Fruit fly (Drosophila melanogaster) whole organism, prepupa: ENCODE results near the gene plum.

Source experiments
- Blimp-1 ChIP-seq: fragments of 200-800 bp; sonication (Bioruptor generic); optimal IDR thresholded peaks from 3 replicates; lab custom pipeline; 2017; ENCODE audit warnings: missing biosample characterization, missing genetic modification characterization, mild to moderate bottlenecking, moderate library complexity, missing genetic modification reagents
- CG10631 ChIP-seq: fragments of 200-800 bp; sonication (Bioruptor generic); optimal IDR thresholded peaks from 2 replicates; lab custom pipeline; 2016; ENCODE audit warnings: missing biosample characterization, missing genetic modification characterization
- CG10669 ChIP-seq: fragments of 200-800 bp; sonication (Bioruptor generic); optimal IDR thresholded peaks from 3 replicates; lab custom pipeline; 2018; ENCODE audit warnings: missing biosample characterization, mild to moderate bottlenecking, missing genetic modification characterization, moderate library complexity
- CG15336 ChIP-seq: fragments of 200-800 bp; sonication (Bioruptor generic); IDR thresholded peaks from 2 replicates; pipeline ENCODE4 v1.3.6; 2022; ENCODE audit warnings: missing biosample characterization, missing genetic modification characterization
- CG1621 ChIP-seq: fragments of 200-800 bp; sonication (Bioruptor generic); optimal IDR thresholded peaks from 3 replicates; lab custom pipeline; 2018; ENCODE audit warnings: missing biosample characterization, mild to moderate bottlenecking, missing genetic modification characterization
- CG16779 ChIP-seq: fragments of 200-800 bp; sonication (Bioruptor generic); optimal IDR thresholded peaks from 3 replicates; lab custom pipeline; 2017; ENCODE audit warnings: missing biosample characterization, mild to moderate bottlenecking, missing genetic modification characterization
- CG3032 ChIP-seq: fragments of 200-800 bp; optimal IDR thresholded peaks from 2 replicates; lab custom pipeline; 2019; ENCODE audit warnings: missing biosample characterization, mild to moderate bottlenecking, missing genetic modification characterization, moderate library complexity
- CG31627 ChIP-seq: fragments of 200-800 bp; sonication (Bioruptor generic); optimal IDR thresholded peaks from 3 replicates; lab custom pipeline; 2016; ENCODE audit warnings: missing biosample characterization, missing genetic modification characterization
- CG32006 ChIP-seq: fragments of 200-800 bp; sonication (Bioruptor generic); optimal IDR thresholded peaks from 3 replicates; lab custom pipeline; 2017; ENCODE audit warnings: missing biosample characterization, mild to moderate bottlenecking, missing genetic modification characterization
- CG3919 ChIP-seq: fragments of 200-800 bp; sonication (Bioruptor generic); optimal IDR thresholded peaks from 3 replicates; lab custom pipeline; 2016; ENCODE audit warnings: missing biosample characterization, missing genetic modification characterization
- CG4318 ChIP-seq: fragments of 200-800 bp; sonication (Bioruptor generic); optimal IDR thresholded peaks from 3 replicates; lab custom pipeline; 2017; ENCODE audit warnings: missing biosample characterization, mild to moderate bottlenecking, missing genetic modification characterization
- CG6276 ChIP-seq: fragments of 200-800 bp; sonication (Bioruptor generic); optimal IDR thresholded peaks from 2 replicates; lab custom pipeline; 2017; ENCODE audit warnings: missing biosample characterization, mild to moderate bottlenecking, missing genetic modification characterization
- CG6792 ChIP-seq: fragments of 200-800 bp; sonication (Bioruptor generic); optimal IDR thresholded peaks from 3 replicates; lab custom pipeline; 2016; ENCODE audit warnings: missing biosample characterization, missing genetic modification characterization
- CG6808 ChIP-seq: fragments of 200-800 bp; sonication (Bioruptor generic); optimal IDR thresholded peaks from 3 replicates; lab custom pipeline; 2017; ENCODE audit warnings: missing biosample characterization, missing genetic modification characterization, mild to moderate bottlenecking, moderate library complexity, missing genetic modification reagents
- CG6854 ChIP-seq: fragments of 200-800 bp; sonication (Bioruptor generic); optimal IDR thresholded peaks from 2 replicates; lab custom pipeline; 2017; ENCODE audit warnings: missing biosample characterization, mild to moderate bottlenecking, missing genetic modification characterization
- CG7368 ChIP-seq: fragments of 200-800 bp; sonication (Bioruptor generic); optimal IDR thresholded peaks from 3 replicates; lab custom pipeline; 2016; ENCODE audit warnings: missing biosample characterization, missing genetic modification characterization
- CG8119 ChIP-seq: fragments of 200-800 bp; sonication (Bioruptor generic); IDR thresholded peaks from 3 replicates; pipeline ENCODE4 v1.3.6; 2022; ENCODE audit warnings: missing biosample characterization, missing genetic modification characterization
- CG8319 ChIP-seq: fragments of 200-800 bp; sonication (Bioruptor generic); optimal IDR thresholded peaks from 3 replicates; lab custom pipeline; 2016; ENCODE audit warnings: missing biosample characterization, missing genetic modification characterization
- CG8632 ChIP-seq: fragments of 200-800 bp; sonication (Bioruptor generic); optimal IDR thresholded peaks from 3 replicates; lab custom pipeline; 2016; ENCODE audit warnings: missing biosample characterization, missing genetic modification characterization
- CG9139 ChIP-seq: fragments of 200-800 bp; sonication (Bioruptor generic); optimal IDR thresholded peaks from 3 replicates; lab custom pipeline; 2017; ENCODE audit warnings: missing biosample characterization, mild to moderate bottlenecking, missing genetic modification characterization
- Eip78C ChIP-seq: fragments of 200-800 bp; sonication (Bioruptor generic); peaks from one replicate; lab custom pipeline; 2016; ENCODE audit warnings: missing biosample characterization, missing genetic modification characterization
- Eip93F ChIP-seq: fragments of 200-800 bp; sonication (Bioruptor generic); optimal IDR thresholded peaks from 2 replicates; lab custom pipeline; 2016; ENCODE audit warnings: missing biosample characterization, mild to moderate bottlenecking, missing genetic modification characterization
- Ets21C ChIP-seq: fragments of 200-800 bp; sonication (Bioruptor generic); optimal IDR thresholded peaks from 3 replicates; lab custom pipeline; 2016; ENCODE audit warnings: missing biosample characterization, missing genetic modification characterization
- Gug ChIP-seq: fragments of 200-800 bp; sonication (Bioruptor generic); IDR thresholded peaks from 2 replicates; pipeline ENCODE4 v1.3.6; 2022; ENCODE audit warnings: missing biosample characterization, missing genetic modification characterization
- Hr38 ChIP-seq: sonication (Bioruptor generic); optimal IDR thresholded peaks from 2 replicates; lab custom pipeline; 2016; ENCODE audit warnings: missing biosample characterization, missing genetic modification characterization
- Hr39 ChIP-seq: fragments of 200-800 bp; sonication (Bioruptor generic); optimal IDR thresholded peaks from 2 replicates; lab custom pipeline; 2016; ENCODE audit warnings: missing biosample characterization, missing genetic modification characterization
- Hr4 ChIP-seq: fragments of 200-800 bp; sonication (Bioruptor generic); optimal IDR thresholded peaks from 3 replicates; lab custom pipeline; 2016; ENCODE audit warnings: missing biosample characterization, missing genetic modification characterization
- Lpt ChIP-seq: fragments of 200-800 bp; sonication (Bioruptor generic); optimal IDR thresholded peaks from 3 replicates; lab custom pipeline; 2016; ENCODE audit warnings: missing biosample characterization, missing genetic modification characterization
- Met ChIP-seq: fragments of 200-800 bp; sonication (Bioruptor generic); optimal IDR thresholded peaks from 3 replicates; lab custom pipeline; 2016; ENCODE audit warnings: missing biosample characterization, missing genetic modification characterization
- OdsH ChIP-seq: fragments of 200-800 bp; sonication (Bioruptor generic); optimal IDR thresholded peaks from 3 replicates; lab custom pipeline; 2016; ENCODE audit warnings: missing biosample characterization, missing genetic modification characterization
- Sox102F ChIP-seq: fragments of 200-800 bp; sonication (Bioruptor generic); optimal IDR thresholded peaks from 2 replicates; lab custom pipeline; 2016; ENCODE audit warnings: missing biosample characterization, mild to moderate bottlenecking, missing genetic modification characterization
- Sox14 ChIP-seq: fragments of 200-800 bp; sonication (Bioruptor generic); optimal IDR thresholded peaks from 3 replicates; lab custom pipeline; 2016; ENCODE audit warnings: missing biosample characterization, missing genetic modification characterization
- Sox15 ChIP-seq: fragments of 200-800 bp; sonication (Bioruptor generic); optimal IDR thresholded peaks from 3 replicates; lab custom pipeline; 2016; ENCODE audit warnings: missing biosample characterization, missing genetic modification characterization
- achi ChIP-seq: fragments of 200-800 bp; sonication (Bioruptor generic); optimal IDR thresholded peaks from 3 replicates; lab custom pipeline; 2016; ENCODE audit warnings: missing biosample characterization, missing genetic modification characterization
- cyc ChIP-seq: fragments of 200-800 bp; sonication (Bioruptor generic); optimal IDR thresholded peaks from 3 replicates; lab custom pipeline; 2016; ENCODE audit warnings: missing biosample characterization, missing genetic modification characterization
- dac ChIP-seq: fragments of 200-800 bp; sonication (Bioruptor generic); optimal IDR thresholded peaks from 2 replicates; lab custom pipeline; 2017; ENCODE audit warnings: missing biosample characterization, mild to moderate bottlenecking, missing genetic modification characterization
- dsx ChIP-seq: fragments of 200-800 bp; optimal IDR thresholded peaks from 3 replicates; lab custom pipeline; 2019; ENCODE audit warnings: missing biosample characterization, mild to moderate bottlenecking, missing genetic modification characterization, moderate library complexity; ENCODE audit not compliant: poor library complexity, severe bottlenecking
- eg ChIP-seq: fragments of 200-800 bp; sonication (Bioruptor generic); IDR thresholded peaks from 3 replicates; pipeline ENCODE4 v1.3.6; 2022; ENCODE audit warnings: missing biosample characterization, missing genetic modification characterization
- esn ChIP-seq: fragments of 200-800 bp; sonication (Bioruptor generic); optimal IDR thresholded peaks from 2 replicates; lab custom pipeline; 2016; ENCODE audit warnings: missing biosample characterization, mild to moderate bottlenecking, missing genetic modification characterization, moderate library complexity
- fd59A ChIP-seq: fragments of 200-800 bp; sonication (Bioruptor generic); optimal IDR thresholded peaks from 2 replicates; lab custom pipeline; 2017; ENCODE audit warnings: missing biosample characterization, mild to moderate bottlenecking, missing genetic modification characterization, missing genetic modification reagents
- fd85E ChIP-seq: fragments of 200-800 bp; sonication (Bioruptor generic); optimal IDR thresholded peaks from 3 replicates; lab custom pipeline; 2016; ENCODE audit warnings: missing biosample characterization, missing genetic modification characterization
- fkh ChIP-seq: fragments of 200-800 bp; sonication (Bioruptor generic); optimal IDR thresholded peaks from 3 replicates; lab custom pipeline; 2017; ENCODE audit warnings: missing biosample characterization, mild to moderate bottlenecking, missing genetic modification characterization, moderate library complexity
- lz ChIP-seq: fragments of 200-800 bp; sonication (Bioruptor generic); optimal IDR thresholded peaks from 3 replicates; lab custom pipeline; 2016; ENCODE audit warnings: missing biosample characterization, missing genetic modification characterization
- net ChIP-seq: fragments of 200-800 bp; sonication (Bioruptor generic); optimal IDR thresholded peaks from 3 replicates; lab custom pipeline; 2016; ENCODE audit warnings: missing biosample characterization, missing genetic modification characterization
- pdm3 ChIP-seq: fragments of 200-800 bp; sonication (Bioruptor generic); optimal IDR thresholded peaks from 3 replicates; lab custom pipeline; 2016; ENCODE audit warnings: missing biosample characterization, missing genetic modification characterization
- spab ChIP-seq: fragments of 200-800 bp; sonication (Bioruptor generic); optimal IDR thresholded peaks from 2 replicates; lab custom pipeline; 2017; ENCODE audit warnings: missing biosample characterization, mild to moderate bottlenecking, missing genetic modification characterization, missing genetic modification reagents
- ss ChIP-seq, 2 experiments: fragments of 200-800 bp; sonication (Bioruptor generic); optimal IDR thresholded peaks; 2 replicates in 1 of 2; 3 replicates in 1 of 2; lab custom pipeline; 2017 to 2018; ENCODE audit warnings: mild to moderate bottlenecking in 2 of 2, missing biosample characterization in 2 of 2, missing genetic modification characterization in 2 of 2, moderate library complexity in 1 of 2
- svp ChIP-seq: fragments of 200-800 bp; sonication (Bioruptor generic); peaks from one replicate; lab custom pipeline; 2016; ENCODE audit warnings: missing biosample characterization, missing genetic modification characterization
- vri ChIP-seq: fragments of 200-800 bp; sonication (Bioruptor generic); optimal IDR thresholded peaks from 3 replicates; lab custom pipeline; 2016; ENCODE audit warnings: missing biosample characterization, mild to moderate bottlenecking, missing genetic modification characterization

The plum gene

dm6 chr3R:26484511-26484910 is 50.5 kb downstream of the plum start (continued):
- TF ChIP-seq CG7368 (peak; percentile 23), OdsH (peak; percentile 55), CG6808 (GFP tag; lab: Kevin White, UChicago) (peak; percentile 13), CG6854 (GFP tag; lab: Kevin White, UChicago) (no peak), CG8119 (GFP tag; lab: Robert Waterston, UW) (peak; percentile 34; the same call in 1 of the 3 replicates), CG6276 (GFP tag; lab: Kevin White, UChicago) (peak; percentile 8), CG32006 (GFP tag; lab: Kevin White, UChicago) (peak; percentile 50), CG1621 (tag; lab: Kevin White, UChicago) (no peak), net (peak; percentile 33), CG10669 (peak; percentile 12), CG9139 (GFP tag; lab: Kevin White, UChicago) (no peak), Ets21C (GFP tag; lab: Kevin White, UChicago) (no peak), Hr4 (peak; percentile 40)
- TF ChIP-seq, all 60 proteins: peak for 39

dm6 chr3R:26483657-26484056 is 51.4 kb downstream of the plum start:
- peak; percentile 33 for TF ChIP-seq CG10631 (GFP tag; lab: Kevin White, UChicago)
- no peak for TF ChIP-seq CG9139 (GFP tag; lab: Kevin White, UChicago)
- TF ChIP-seq fd59A (GFP tag; lab: Kevin White, UChicago) = no peak
- TF ChIP-seq Ets21C (GFP tag; lab: Kevin White, UChicago) = no peak
- TF ChIP-seq CG3919 (GFP tag; lab: Kevin White, UChicago) = peak; percentile 43
- TF ChIP-seq Eip93F (GFP tag; lab: Kevin White, UChicago) = no peak
- TF ChIP-seq CG32006 (GFP tag; lab: Kevin White, UChicago) = peak; percentile 39
- peak; percentile 50 for TF ChIP-seq esn (GFP tag; lab: Kevin White, UChicago)
- peak; percentile 14 for TF ChIP-seq CG6792 (GFP tag; lab: Kevin White, UChicago)
- no peak for TF ChIP-seq eg (GFP tag; lab: Robert Waterston, UW)
- TF ChIP-seq achi (GFP tag; lab: Kevin White, UChicago) = peak; percentile 28
- TF ChIP-seq Gug = peak; percentile 50
- TF ChIP-seq Hr4 = peak; percentile 37
- TF ChIP-seq fd85E (GFP tag; lab: Kevin White, UChicago) = no peak
- peak; percentile 58 for TF ChIP-seq Met (GFP tag; lab: Kevin White, UChicago)
- peak; percentile 67 for TF ChIP-seq Eip78C (GFP tag; lab: Kevin White, UChicago)
- TF ChIP-seq fkh (GFP tag; lab: Kevin White, UChicago) = no peak
- no peak for TF ChIP-seq CG4318 (GFP tag; lab: Kevin White, UChicago)
- peak; percentile 31 for TF ChIP-seq OdsH
- no peak for TF ChIP-seq dac (GFP tag; lab: Kevin White, UChicago)
- no peak for TF ChIP-seq spab (GFP tag; lab: Kevin White, UChicago)
- TF ChIP-seq Blimp-1 (GFP tag; lab: Kevin White, UChicago) = no peak
- no peak for TF ChIP-seq CG1621 (tag; lab: Kevin White, UChicago)
- peak; percentile 5 for TF ChIP-seq Sox14 (GFP tag; lab: Kevin White, UChicago)
- TF ChIP-seq Sox102F (GFP tag; lab: Kevin White, UChicago) = peak; percentile 39
- peak; percentile 37 for TF ChIP-seq CG6276 (GFP tag; lab: Kevin White, UChicago)
- TF ChIP-seq Sox15 = no peak
- TF ChIP-seq lz (GFP tag; lab: Kevin White, UChicago) = peak; percentile 33
- peak in 1 of 2 experiments; percentile 3 for TF ChIP-seq ss (GFP tag; optimal IDR thresholded peaks at IDR 0.05; lab: Kevin White, UChicago)
- TF ChIP-seq pdm3 (GFP tag; lab: Kevin White, UChicago) = peak; percentile 36
- no peak for TF ChIP-seq CG3032
- TF ChIP-seq dsx (GFP tag; lab: Kevin White, UChicago) = peak; percentile 77
- peak; percentile 41 for TF ChIP-seq cyc (GFP tag; lab: Kevin White, UChicago)
- no peak for TF ChIP-seq vri (GFP tag; lab: Kevin White, UChicago)
- no peak for TF ChIP-seq CG8319
- TF ChIP-seq CG6854 (GFP tag; lab: Kevin White, UChicago) = no peak
- peak; percentile 73 for TF ChIP-seq svp (GFP tag; lab: Kevin White, UChicago)
- TF ChIP-seq CG16779 (tag; lab: Kevin White, UChicago) = no peak
- TF ChIP-seq Hr38 (GFP tag; lab: Kevin White, UChicago) = no peak
- TF ChIP-seq Hr39 (GFP tag; lab: Kevin White, UChicago) = peak; percentile 19
- TF ChIP-seq CG8632 (GFP tag; lab: Kevin White, UChicago) = no peak
- TF ChIP-seq net = peak; percentile 15
- peak; percentile 27 for TF ChIP-seq Lpt
- TF ChIP-seq CG15336 (GFP tag; lab: Robert Waterston, UW) = peak; percentile 48
- TF ChIP-seq CG31627 (GFP tag; lab: Kevin White, UChicago) = peak; percentile 13
